Worm (Caenorhabditis elegans): ENCODE data around the gene idhb-1.

The idhb-1 gene

DNA sequence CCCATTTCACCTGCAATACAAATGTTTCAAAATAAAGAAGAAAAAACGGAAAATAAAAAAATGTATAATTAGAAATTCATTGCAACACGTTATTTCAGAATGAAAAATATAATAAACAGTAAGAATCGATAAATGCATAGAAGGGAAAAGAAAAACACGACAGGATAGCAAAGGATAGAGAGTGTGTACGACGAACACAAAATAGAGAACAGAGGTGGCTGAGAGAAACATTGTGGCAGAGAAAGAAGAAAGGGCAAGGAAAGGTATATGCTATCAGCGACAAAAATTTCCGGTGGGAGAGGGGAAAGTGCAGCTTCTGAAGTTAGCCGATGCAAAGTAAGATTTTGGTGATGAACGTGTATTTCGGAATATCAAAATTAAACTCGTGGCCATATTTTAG is 48.0 kb downstream of the idhb-1 start, which contains the start of gene F28H6.6:
Gene F28H6.6 (minus strand): TSS at position 10 of the 400 bp plus-strand sequence.
- TF ChIP-seq elt-4 (tag; optimal IDR thresholded peaks at IDR 0.05) (no peak), ceh-9 (tag; optimal IDR thresholded peaks at IDR 0.05) (no peak), gmeb-2 (tag; optimal IDR thresholded peaks at IDR 0.05) (no peak), sdc-2 (tag; optimal IDR thresholded peaks at IDR 0.05) (no peak), hlh-13 (GFP tag; optimal IDR thresholded peaks at IDR 0.05) (no peak), ttx-3 (tag; optimal IDR thresholded peaks at IDR 0.05) (no peak), unc-42 (tag; optimal IDR thresholded peaks at IDR 0.05) (no peak), nfya-1 (tag; optimal IDR thresholded peaks at IDR 0.05) (no peak)

All from whole organism, late embryonic.